Fruit fly (Drosophila melanogaster) whole organism, embryonic: ENCODE measurements around the gene veli.
A peak's percentile ranks its signal among the peaks of the same experiment; 100 is the strongest.

Experiments used
- Ada2b ChIP-seq: fragments of 200-800 bp; sonication (Bioruptor generic); IDR thresholded peaks from 2 replicates; pipeline ENCODE4 v1.3.6; 2022; ENCODE audit warnings: missing biosample characterization, missing genetic modification characterization
- B-H1 ChIP-seq: fragments of 200-800 bp; sonication (Bioruptor generic); IDR thresholded peaks from 3 replicates; pipeline ENCODE4 v1.3.6; 2022; ENCODE audit warnings: missing biosample characterization, missing genetic modification characterization
- Bgb ChIP-seq: fragments of 200-800 bp; sonication (Bioruptor generic); IDR thresholded peaks from 2 replicates; pipeline ENCODE4 v1.3.6; 2022; ENCODE audit warnings: missing biosample characterization, missing genetic modification characterization; ENCODE audit not compliant: partially characterized antibody
- CG10654 ChIP-seq: fragments of 200-800 bp; sonication (Bioruptor generic); optimal IDR thresholded peaks from 2 replicates; lab custom pipeline; 2016; ENCODE audit warnings: missing biosample characterization, missing genetic modification characterization
- CG11695 ChIP-seq: fragments of 200-800 bp; sonication (Bioruptor generic); IDR thresholded peaks from 3 replicates; pipeline ENCODE4 v1.3.6; 2022; ENCODE audit warnings: missing biosample characterization, missing genetic modification characterization
- CG13287 ChIP-seq: fragments of 200-800 bp; sonication (Bioruptor generic); IDR thresholded peaks from 2 replicates; pipeline ENCODE4 v1.3.6; 2022; ENCODE audit warnings: missing biosample characterization, missing genetic modification characterization; ENCODE audit not compliant: partially characterized antibody
- CG13296 ChIP-seq: fragments of 200-800 bp; sonication (Bioruptor generic); optimal IDR thresholded peaks from 3 replicates; lab custom pipeline; 2018; ENCODE audit warnings: missing biosample characterization, mild to moderate bottlenecking, missing genetic modification characterization
- CG15269 ChIP-seq: fragments of 200-800 bp; sonication (Bioruptor generic); optimal IDR thresholded peaks from 2 replicates; lab custom pipeline; 2018; ENCODE audit warnings: missing biosample characterization, mild to moderate bottlenecking, missing genetic modification characterization, moderate library complexity
- CG1602 ChIP-seq: fragments of 200-800 bp; sonication (Bioruptor generic); optimal IDR thresholded peaks from 3 replicates; lab custom pipeline; 2016; ENCODE audit warnings: missing biosample characterization, missing genetic modification characterization
- CG17186 ChIP-seq: fragments of 200-800 bp; sonication (Bioruptor generic); optimal IDR thresholded peaks from 3 replicates; lab custom pipeline; 2017; ENCODE audit warnings: missing biosample characterization, missing genetic modification reagents, missing genetic modification characterization
- CG17361 ChIP-seq: fragments of 200-800 bp; sonication (Bioruptor generic); IDR thresholded peaks from 3 replicates; pipeline ENCODE4 v1.3.6; 2022; ENCODE audit warnings: missing biosample characterization, missing genetic modification characterization
- CG17802 ChIP-seq: fragments of 200-800 bp; sonication (Bioruptor generic); optimal IDR thresholded peaks from 2 replicates; lab custom pipeline; 2018; ENCODE audit warnings: missing biosample characterization, mild to moderate bottlenecking, missing genetic modification characterization, moderate library complexity
- CG18476 ChIP-seq: fragments of 200-800 bp; sonication (Bioruptor generic); optimal IDR thresholded peaks from 2 replicates; lab custom pipeline; 2016; ENCODE audit warnings: missing biosample characterization, mild to moderate bottlenecking, missing genetic modification characterization
- CG2889 ChIP-seq: fragments of 200-800 bp; sonication (Bioruptor generic); IDR thresholded peaks from 3 replicates; pipeline ENCODE4 v1.3.6; 2022; ENCODE audit warnings: missing biosample characterization, missing genetic modification characterization
- CG32767 ChIP-seq: fragments of 200-800 bp; sonication (Bioruptor generic); IDR thresholded peaks from 2 replicates; pipeline ENCODE4 v1.3.6; 2022; ENCODE audit warnings: missing biosample characterization, missing genetic modification characterization
- CG4282 ChIP-seq: fragments of 200-800 bp; sonication (Bioruptor generic); optimal IDR thresholded peaks from 2 replicates; lab custom pipeline; 2016; ENCODE audit warnings: missing biosample characterization, missing genetic modification characterization
- CG5245 ChIP-seq: fragments of 200-800 bp; sonication (Bioruptor generic); optimal IDR thresholded peaks from 3 replicates; lab custom pipeline; 2016; ENCODE audit warnings: missing biosample characterization, missing genetic modification characterization
- CG7357 ChIP-seq: fragments of 200-800 bp; sonication (Bioruptor generic); IDR thresholded peaks from 3 replicates; pipeline ENCODE4 v1.3.6; 2022; ENCODE audit warnings: missing biosample characterization, missing genetic modification characterization
- CG7786 ChIP-seq: fragments of 200-800 bp; sonication (Bioruptor generic); optimal IDR thresholded peaks from 2 replicates; lab custom pipeline; 2016; ENCODE audit warnings: missing biosample characterization, missing genetic modification characterization
- CG8290 ChIP-seq, 3 experiments: fragments of 200-800 bp; sonication (Bioruptor generic); optimal IDR thresholded peaks; 2 replicates each; lab custom pipeline; 2016 to 2019; ENCODE audit warnings: missing biosample characterization in 3 of 3, missing genetic modification characterization in 3 of 3, mild to moderate bottlenecking in 2 of 3, moderate library complexity in 1 of 3
- CG9215 ChIP-seq: fragments of 200-800 bp; sonication (Bioruptor generic); IDR thresholded peaks from 2 replicates; pipeline ENCODE4 v1.3.6; 2022; ENCODE audit warnings: missing biosample characterization, missing genetic modification characterization
- Chrac-16 ChIP-seq: fragments of 200-800 bp; sonication (Bioruptor generic); optimal IDR thresholded peaks from 3 replicates; lab custom pipeline; 2016; ENCODE audit warnings: missing biosample characterization, missing genetic modification characterization
- Dfd ChIP-seq, 2 experiments: fragments of >200 bp; optimal IDR thresholded peaks; 2 replicates each; lab custom pipeline; 2017; ENCODE audit warnings: missing biosample characterization in 2 of 2, missing genetic modification characterization in 2 of 2
- Drgx ChIP-seq: fragments of 200-800 bp; sonication (Bioruptor generic); IDR thresholded peaks from 2 replicates; pipeline ENCODE4 v1.3.6; 2022; ENCODE audit warnings: missing biosample characterization, missing genetic modification characterization
- Fer1 ChIP-seq: fragments of 200-800 bp; sonication (Bioruptor generic); optimal IDR thresholded peaks from 2 replicates; lab custom pipeline; 2017; ENCODE audit warnings: missing biosample characterization, mild to moderate bottlenecking, missing genetic modification characterization
- H2.0 ChIP-seq: fragments of 200-800 bp; sonication (Bioruptor generic); IDR thresholded peaks from 2 replicates; pipeline ENCODE4 v1.3.6; 2022; ENCODE audit warnings: missing biosample characterization, missing genetic modification characterization
- Hmr ChIP-seq: fragments of 200-800 bp; sonication (Bioruptor generic); optimal IDR thresholded peaks from 3 replicates; lab custom pipeline; 2017; ENCODE audit warnings: mild to moderate bottlenecking, missing biosample characterization, missing genetic modification reagents, missing genetic modification characterization
- Lhr ChIP-seq: fragments of 200-800 bp; sonication (Bioruptor generic); optimal IDR thresholded peaks from 3 replicates; lab custom pipeline; 2017; ENCODE audit warnings: mild to moderate bottlenecking, missing biosample characterization, missing genetic modification reagents, missing genetic modification characterization
- Xrp1 ChIP-seq: fragments of 200-800 bp; sonication (Bioruptor generic); IDR thresholded peaks from 2 replicates; pipeline ENCODE4 v1.3.6; 2022; ENCODE audit warnings: missing biosample characterization, missing genetic modification characterization
- ash1 ChIP-seq: fragments of 200-800 bp; sonication (Bioruptor generic); optimal IDR thresholded peaks from 2 replicates; lab custom pipeline; 2018; ENCODE audit warnings: missing biosample characterization, mild to moderate bottlenecking, missing genetic modification characterization
- bbx ChIP-seq: fragments of 200-800 bp; sonication (Bioruptor generic); IDR thresholded peaks from 2 replicates; pipeline ENCODE4 v1.3.6; 2022; ENCODE audit warnings: missing biosample characterization, missing genetic modification characterization; ENCODE audit not compliant: partially characterized antibody
- cato ChIP-seq: fragments of 200-800 bp; sonication (Bioruptor generic); optimal IDR thresholded peaks from 2 replicates; lab custom pipeline; 2016; ENCODE audit warnings: missing biosample characterization, missing genetic modification characterization, borderline replicate concordance
- chn ChIP-seq: fragments of 200-800 bp; sonication (Bioruptor generic); optimal IDR thresholded peaks from 2 replicates; lab custom pipeline; 2016; ENCODE audit warnings: missing biosample characterization, missing genetic modification characterization
- crc ChIP-seq: fragments of 200-800 bp; sonication (Bioruptor generic); optimal IDR thresholded peaks from 2 replicates; lab custom pipeline; 2016; ENCODE audit warnings: missing biosample characterization, missing genetic modification characterization
- da ChIP-seq: fragments of 200-800 bp; sonication (Bioruptor generic); optimal IDR thresholded peaks from 2 replicates; lab custom pipeline; 2016; ENCODE audit warnings: missing biosample characterization, missing genetic modification characterization
- dan ChIP-seq: fragments of 200-800 bp; sonication (Bioruptor generic); IDR thresholded peaks from 2 replicates; pipeline ENCODE4 v1.3.6; 2022; ENCODE audit warnings: missing biosample characterization, missing genetic modification characterization
- ems ChIP-seq: fragments of 200-800 bp; sonication (Bioruptor generic); optimal IDR thresholded peaks from 3 replicates; lab custom pipeline; 2016; ENCODE audit warnings: missing biosample characterization, missing genetic modification characterization
- en ChIP-seq: fragments of 200-800 bp; sonication (Bioruptor generic); optimal IDR thresholded peaks from 2 replicates; lab custom pipeline; 2016; ENCODE audit warnings: missing biosample characterization, missing genetic modification characterization
- esg ChIP-seq: fragments of 200-800 bp; sonication (Bioruptor generic); conservative IDR thresholded peaks from 2 replicates; pipeline ENCODE4 v1.3.6; 2022; ENCODE audit warnings: missing biosample characterization, missing genetic modification characterization
- ftz-f1 ChIP-seq: fragments of 200-800 bp; sonication (Bioruptor generic); optimal IDR thresholded peaks from 2 replicates; lab custom pipeline; 2016; ENCODE audit warnings: missing biosample characterization, missing genetic modification characterization
- grau ChIP-seq: fragments of 200-800 bp; optimal IDR thresholded peaks from 3 replicates; lab custom pipeline; 2019; ENCODE audit warnings: missing biosample characterization, mild to moderate bottlenecking, missing genetic modification characterization, moderate library complexity
- hkb ChIP-seq, 2 experiments: fragments of 200-800 bp in 1 of 2; fragments of >200 bp in 1 of 2; sonication (Bioruptor generic) in 1 of 2; IDR thresholded peaks in 1 of 2; optimal IDR thresholded peaks in 1 of 2; 2 replicates each; pipeline versions ENCODE4 v1.3.6 to Lab custom; 2017 to 2022; ENCODE audit warnings: missing biosample characterization in 1 of 2, missing genetic modification characterization in 1 of 2
- kni ChIP-seq: fragments of 200-800 bp; sonication (Bioruptor generic); optimal IDR thresholded peaks from 3 replicates; lab custom pipeline; 2017; ENCODE audit warnings: mild to moderate bottlenecking, missing biosample characterization, missing genetic modification reagents, missing genetic modification characterization
- lab ChIP-seq: fragments of 200-800 bp; sonication (Bioruptor generic); optimal IDR thresholded peaks from 3 replicates; lab custom pipeline; 2017; ENCODE audit warnings: missing biosample characterization, missing genetic modification characterization, mild to moderate bottlenecking, moderate library complexity, missing genetic modification reagents
- mirr ChIP-seq: fragments of 200-800 bp; sonication (Bioruptor generic); optimal IDR thresholded peaks from 3 replicates; lab custom pipeline; 2018; ENCODE audit warnings: missing biosample characterization, mild to moderate bottlenecking, missing genetic modification characterization
- mld ChIP-seq: fragments of 200-800 bp; sonication (Bioruptor generic); IDR thresholded peaks from 3 replicates; pipeline ENCODE4 v1.3.6; 2022; ENCODE audit warnings: missing biosample characterization, missing genetic modification characterization; ENCODE audit not compliant: partially characterized antibody
- odd ChIP-seq: fragments of 200-800 bp; sonication (Bioruptor generic); optimal IDR thresholded peaks from 2 replicates; lab custom pipeline; 2017; ENCODE audit warnings: missing biosample characterization, mild to moderate bottlenecking, missing genetic modification characterization
- ro ChIP-seq: fragments of 200-800 bp; sonication (Bioruptor generic); IDR thresholded peaks from 2 replicates; pipeline ENCODE4 v1.3.6; 2022; ENCODE audit warnings: missing biosample characterization, missing genetic modification characterization
- so ChIP-seq: fragments of 200-800 bp; sonication (Bioruptor generic); IDR thresholded peaks from 3 replicates; pipeline ENCODE4 v1.3.6; 2022; ENCODE audit warnings: missing biosample characterization, missing genetic modification characterization
- tap ChIP-seq: fragments of 200-800 bp; optimal IDR thresholded peaks from 3 replicates; lab custom pipeline; 2019; ENCODE audit warnings: missing biosample characterization, mild to moderate bottlenecking, missing genetic modification characterization, moderate library complexity
- wdn ChIP-seq: fragments of 200-800 bp; sonication (Bioruptor generic); IDR thresholded peaks from 2 replicates; pipeline ENCODE4 v1.3.6; 2022; ENCODE audit warnings: missing biosample characterization, missing genetic modification characterization

The veli gene

DNA sequence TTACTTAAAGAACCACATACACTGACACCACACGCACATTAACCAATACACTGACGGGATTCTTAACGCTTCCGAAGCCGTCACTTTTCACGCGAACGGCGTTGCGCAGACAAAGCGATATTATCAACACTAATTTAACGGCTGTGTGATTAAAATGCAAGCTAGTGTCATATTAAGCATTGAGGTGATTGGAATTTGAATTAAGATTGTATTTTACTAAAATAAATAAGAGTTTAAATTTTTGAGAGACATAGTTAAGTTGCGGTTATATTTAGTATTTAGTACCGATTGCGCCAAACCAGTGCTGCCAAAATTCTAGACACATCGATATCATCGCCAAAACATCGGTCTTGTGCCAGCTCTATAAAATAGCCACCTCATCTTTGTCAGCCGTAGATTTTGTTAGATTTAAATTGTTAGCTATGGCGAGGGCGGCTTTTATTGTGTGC is 26.3 kb downstream of the veli start, which contains the start of the genes Ythdf and bai (continued):
- TF ChIP-seq Drgx (GFP tag; lab: Robert Waterston, UW) (no peak), Fer1 (GFP tag; lab: Kevin White, UChicago) (peak; percentile 14), ro (GFP tag; lab: Robert Waterston, UW) (no peak), CG32767 (GFP tag; lab: Robert Waterston, UW) (no peak), CG18476 (GFP tag; lab: Kevin White, UChicago) (peak; percentile 41), ems (GFP tag; lab: Kevin White, UChicago) (peak; percentile 15), ash1 (GFP tag; lab: Kevin White, UChicago) (no peak), CG17802 (tag; lab: Kevin White, UChicago) (no peak), Bgb (GFP tag; lab: Robert Waterston, UW) (peak; percentile 83), grau (tag; lab: Kevin White, UChicago) (no peak), hkb (optimal IDR thresholded peaks at IDR 0.05; lab: Kevin White, UChicago) (peak; percentile 83), hkb (GFP tag; IDR thresholded peaks at IDR 0.05; lab: Robert Waterston, UW) (no peak), kni (GFP tag; lab: Kevin White, UChicago) (no peak), dan (GFP tag; lab: Robert Waterston, UW) (no peak), ftz-f1 (GFP tag; lab: Kevin White, UChicago) (peak; percentile 3), Lhr (peak; percentile 48), CG7786 (GFP tag; lab: Kevin White, UChicago) (peak; percentile 55), so (no peak), H2.0 (GFP tag; lab: Robert Waterston, UW) (no peak), CG9215 (no peak; the same call in 1 of the 2 replicates), crc (GFP tag; lab: Kevin White, UChicago) (no peak), CG15269 (tag; lab: Kevin White, UChicago) (no peak), cato (no peak), esg (GFP tag; lab: Robert Waterston, UW) (no peak), mirr (GFP tag; lab: Kevin White, UChicago) (no peak), B-H1 (no peak), CG17361 (GFP tag; lab: Robert Waterston, UW) (no peak; the same call in 2 of the 3 replicates), CG2889 (GFP tag; lab: Robert Waterston, UW) (no peak), Chrac-16 (GFP tag; lab: Kevin White, UChicago) (peak; percentile 25), Xrp1 (no peak), CG17186 (GFP tag; lab: Kevin White, UChicago) (peak; percentile 92), bbx (peak; percentile 69), en (no peak), CG11695 (GFP tag; lab: Robert Waterston, UW) (no peak), CG5245 (GFP tag; lab: Kevin White, UChicago) (no peak), Ada2b (GFP tag; lab: Robert Waterston, UW) (no peak), tap (tag; lab: Kevin White, UChicago) (no peak), CG8290 (GFP tag; optimal IDR thresholded peaks at IDR 0.05; lab: Kevin White, UChicago) (peak; percentile 43), CG8290 (tag; optimal IDR thresholded peaks at IDR 0.05; lab: Kevin White, UChicago) (peak in 1 of 2 experiments; percentile 5), CG13296 (GFP tag; lab: Kevin White, UChicago) (no peak), Dfd (GFP tag; optimal IDR thresholded peaks at IDR 0.05; lab: Kevin White, UChicago) (no peak), odd (GFP tag; lab: Kevin White, UChicago) (no peak), CG10654 (GFP tag; lab: Kevin White, UChicago) (peak; percentile 18), CG7357 (GFP tag; lab: Robert Waterston, UW) (no peak), Hmr (no peak), da (no peak), lab (GFP tag; lab: Kevin White, UChicago) (no peak), CG13287 (GFP tag; lab: Robert Waterston, UW) (peak; percentile 91), wdn (GFP tag; lab: Robert Waterston, UW) (no peak), chn (GFP tag; lab: Kevin White, UChicago) (peak; percentile 47), CG4282 (GFP tag; lab: Kevin White, UChicago) (no peak), mld (0 out of 3 replicates have a peak, but pooled peaks have one; percentile 56), CG1602 (GFP tag; lab: Kevin White, UChicago) (peak; percentile 14)
